Worm (Caenorhabditis elegans) whole organism, L4 larva: ENCODE results near the gene shpk-1.

Source experiments
- D1046.2 ChIP-seq: fragments of 200-800 bp; sonication (Bioruptor generic); IDR thresholded peaks from 2 replicates; pipeline ENCODE4 v1.3.6; 2022; ENCODE audit warnings: missing genetic modification characterization, missing compliant biosample characterization
- F26F4.8 ChIP-seq: fragments of 200-800 bp; sonication (Bioruptor generic); conservative IDR thresholded peaks from 2 replicates; pipeline ENCODE4 v1.3.6; 2022; ENCODE audit warnings: missing genetic modification characterization, missing compliant biosample characterization
- F44E2.7 ChIP-seq: fragments of 200-800 bp; sonication (Bioruptor generic); IDR thresholded peaks from 2 replicates; pipeline ENCODE4 v2.1.2; 2022; ENCODE audit warnings: missing genetic modification characterization, missing compliant biosample characterization
- T26A8.4 ChIP-seq: fragments of 200-800 bp; sonication (Bioruptor generic); IDR thresholded peaks from 2 replicates; pipeline ENCODE4 v1.3.6; 2022; ENCODE audit warnings: missing genetic modification characterization, missing compliant biosample characterization
- Y5F2A.4 ChIP-seq: fragments of 200-800 bp; sonication (Bioruptor generic); optimal IDR thresholded peaks from 2 replicates; lab custom pipeline; 2018; ENCODE audit warnings: mild to moderate bottlenecking, missing genetic modification characterization, missing compliant biosample characterization
- aha-1 ChIP-seq: fragments of 150-350 bp; peaks from one replicate; lab custom pipeline; 2014; ENCODE audit warnings: missing biosample characterization, missing genetic modification characterization
- aly-2 ChIP-seq: sonication (generic microtip); optimal IDR thresholded peaks from 2 replicates; lab custom pipeline; 2018; ENCODE audit warnings: missing biosample characterization, missing genetic modification characterization
- ceh-28 ChIP-seq: fragments of 150-350 bp; optimal IDR thresholded peaks from 2 replicates; lab custom pipeline; 2014; ENCODE audit warnings: missing biosample characterization, missing genetic modification reagents, missing genetic modification characterization
- ceh-32 ChIP-seq: sonication (generic microtip); optimal IDR thresholded peaks from 2 replicates; lab custom pipeline; 2016; ENCODE audit warnings: mild to moderate bottlenecking, missing genetic modification characterization, missing compliant biosample characterization; ENCODE audit not compliant: poor library complexity
- ceh-44 ChIP-seq: fragments of 200-800 bp; sonication (Bioruptor generic); IDR thresholded peaks from 2 replicates; pipeline ENCODE4 v1.3.6; 2022; ENCODE audit warnings: missing genetic modification reagents, missing genetic modification characterization, missing compliant biosample characterization
- daf-16 ChIP-seq, 3 experiments: sonication (generic microtip); optimal IDR thresholded peaks; 2 replicates each; lab custom pipeline; 2016 to 2017; ENCODE audit warnings: missing genetic modification characterization in 3 of 3, missing genetic modification reagents in 3 of 3, mild to moderate bottlenecking in 2 of 3, missing compliant biosample characterization in 2 of 3, missing biosample characterization in 1 of 3, moderate library complexity in 1 of 3
- dmd-6 ChIP-seq: fragments of 200-800 bp; sonication (Bioruptor generic); IDR thresholded peaks from 2 replicates; pipeline ENCODE4 v1.3.6; 2022; ENCODE audit warnings: missing genetic modification reagents, missing genetic modification characterization, missing compliant biosample characterization
- dpl-1 ChIP-seq: fragments of 150-350 bp; optimal IDR thresholded peaks from 2 replicates; lab custom pipeline; 2014; ENCODE audit warnings: missing biosample characterization, missing genetic modification reagents, missing genetic modification characterization
- dve-1 ChIP-seq: sonication (generic microtip); optimal IDR thresholded peaks from 2 replicates; lab custom pipeline; 2017; ENCODE audit warnings: antibody characterized with exemption, mild to moderate bottlenecking, missing genetic modification characterization, missing compliant biosample characterization; ENCODE audit not compliant: insufficient read depth
- egl-43 ChIP-seq: fragments of 200-800 bp; sonication (Bioruptor generic); IDR thresholded peaks from 2 replicates; pipeline ENCODE4 v1.3.6; 2022; ENCODE audit warnings: missing genetic modification reagents, missing genetic modification characterization, missing compliant biosample characterization
- fos-1 ChIP-seq: fragments of 150-350 bp; optimal IDR thresholded peaks from 2 replicates; lab custom pipeline; 2014; ENCODE audit warnings: missing biosample characterization, missing genetic modification characterization
- hif-1 ChIP-seq, 2 experiments: sonication (generic microtip); optimal IDR thresholded peaks; 2 replicates each; lab custom pipeline; 2016 to 2017; ENCODE audit warnings: missing compliant biosample characterization in 2 of 2, missing genetic modification characterization in 2 of 2, missing genetic modification reagents in 2 of 2, missing genotype in 2 of 2, mild to moderate bottlenecking in 1 of 2
- lim-7 ChIP-seq: fragments of 200-800 bp; sonication (Bioruptor generic); IDR thresholded peaks from 2 replicates; pipeline ENCODE4 v1.3.6; 2022; ENCODE audit warnings: missing genetic modification characterization, missing compliant biosample characterization
- lin-15B ChIP-seq: fragments of 150-350 bp; sonication (generic microtip); optimal IDR thresholded peaks from 3 replicates; lab custom pipeline; 2014; ENCODE audit warnings: missing biosample characterization, missing genetic modification characterization
- lin-29 ChIP-seq: fragments of 200-800 bp; sonication (Bioruptor generic); IDR thresholded peaks from 2 replicates; pipeline ENCODE4 v1.3.6; 2022; ENCODE audit warnings: missing genetic modification reagents, missing genetic modification characterization, missing compliant biosample characterization
- lsy-2 ChIP-seq, 2 experiments: fragments of 150-350 bp in 1 of 2; sonication (generic microtip) in 1 of 2; optimal IDR thresholded peaks; 2 replicates each; lab custom pipeline; 2014 to 2017; ENCODE audit warnings: missing biosample characterization in 2 of 2, missing genetic modification characterization in 2 of 2
- mes-2 ChIP-seq: sonication (generic microtip); optimal IDR thresholded peaks from 2 replicates; lab custom pipeline; 2016; ENCODE audit warnings: missing genotype, mild to moderate bottlenecking, missing genetic modification characterization, missing compliant biosample characterization; ENCODE audit not compliant: poor library complexity, severe bottlenecking
- nhr-10 ChIP-seq: fragments of 150-350 bp; optimal IDR thresholded peaks from 2 replicates; lab custom pipeline; 2014; ENCODE audit warnings: missing biosample characterization, missing genetic modification characterization
- nhr-111 ChIP-seq: fragments of 200-800 bp; sonication (Bioruptor generic); optimal IDR thresholded peaks from 2 replicates; lab custom pipeline; 2018; ENCODE audit warnings: mild to moderate bottlenecking, missing genetic modification characterization, missing compliant biosample characterization
- nhr-76 ChIP-seq: fragments of 150-350 bp; optimal IDR thresholded peaks from 2 replicates; lab custom pipeline; 2014; ENCODE audit warnings: missing biosample characterization, missing genetic modification characterization
- nhr-77 ChIP-seq: fragments of 150-350 bp; optimal IDR thresholded peaks from 2 replicates; lab custom pipeline; 2014; ENCODE audit warnings: missing biosample characterization, missing genetic modification characterization
- php-3 ChIP-seq: fragments of 200-800 bp; sonication (Bioruptor generic); IDR thresholded peaks from 2 replicates; pipeline ENCODE4 v1.3.6; 2022; ENCODE audit warnings: missing genetic modification reagents, missing genetic modification characterization, missing compliant biosample characterization
- pqm-1 ChIP-seq: sonication (generic microtip); optimal IDR thresholded peaks from 2 replicates; lab custom pipeline; 2017; ENCODE audit warnings: missing biosample characterization, missing genetic modification characterization
- set-16 ChIP-seq: fragments of 200-800 bp; sonication (Bioruptor generic); IDR thresholded peaks from 2 replicates; pipeline ENCODE4 v1.3.6; 2022; ENCODE audit warnings: missing genetic modification reagents, missing genetic modification characterization, missing compliant biosample characterization
- spr-3 ChIP-seq: fragments of 200-800 bp; sonication (Bioruptor generic); optimal IDR thresholded peaks from 2 replicates; lab custom pipeline; 2018; ENCODE audit warnings: mild to moderate bottlenecking, missing genetic modification characterization, missing compliant biosample characterization
- tra-1 ChIP-seq: fragments of 200-800 bp; sonication (Bioruptor generic); IDR thresholded peaks from 2 replicates; pipeline ENCODE4 v1.3.6; 2022; ENCODE audit warnings: missing genetic modification reagents, missing genetic modification characterization, missing compliant biosample characterization
- unc-130 ChIP-seq: sonication (generic microtip); optimal IDR thresholded peaks from 2 replicates; lab custom pipeline; 2016; ENCODE audit warnings: missing genetic modification reagents, missing genetic modification characterization, missing compliant biosample characterization
- unc-62 ChIP-seq, 3 experiments: fragments of 150-350 bp in 1 of 3; sonication (generic microtip); optimal IDR thresholded peaks in 2 of 3; peaks in 1 of 3; 1 replicate in 1 of 3; 2 replicates in 2 of 3; lab custom pipeline; 2014 to 2017; ENCODE audit warnings: missing biosample characterization in 3 of 3, missing genetic modification characterization in 3 of 3, missing genetic modification reagents in 3 of 3, missing genotype in 1 of 3
- vab-7 ChIP-seq: fragments of 200-800 bp; sonication (Bioruptor generic); IDR thresholded peaks from 2 replicates; pipeline ENCODE4 v1.3.6; 2022; ENCODE audit warnings: missing genetic modification reagents, missing genetic modification characterization, missing compliant biosample characterization
- zfp-2 ChIP-seq: sonication (generic microtip); optimal IDR thresholded peaks from 2 replicates; lab custom pipeline; 2016; ENCODE audit warnings: mild to moderate bottlenecking, missing genetic modification characterization, missing compliant biosample characterization
- zip-11 ChIP-seq: fragments of 200-800 bp; sonication (Bioruptor generic); IDR thresholded peaks from 2 replicates; pipeline ENCODE4 v1.3.6; 2022; ENCODE audit warnings: missing genetic modification characterization, missing compliant biosample characterization

Gene shpk-1

ce11 chrIII:13643534-13643933 is 35.7 kb downstream of the shpk-1 start, which contains the start of the genes drr-2 and set-16 (continued):
- TF ChIP-seq dve-1 (peak; percentile 100), ceh-32 (tag; lab: Kevin White, UChicago) (peak; percentile 84), lsy-2 (tag; optimal IDR thresholded peaks at IDR 0.05; lab: Kevin White, UChicago) (peak; percentile 90 to 97), nhr-77 (peak; percentile 98), nhr-76 (peak; percentile 77), nhr-10 (tag; lab: Kevin White, UChicago) (peak; percentile 94), lin-29 (peak; percentile 98), fos-1 (tag; lab: Kevin White, UChicago) (peak; percentile 91), pqm-1 (tag; lab: Kevin White, UChicago) (no peak)

- TF ChIP-seq set-16 = peak; percentile 59
- no peak for TF ChIP-seq daf-16 (GFP tag; optimal IDR thresholded peaks at IDR 0.05; lab: Kevin White, UChicago)
- no peak for TF ChIP-seq daf-16 (tag; optimal IDR thresholded peaks at IDR 0.05; lab: Kevin White, UChicago)
Observed at ce11 chrIII:13644279-13644678, 36.5 kb downstream of the shpk-1 start.

- TF ChIP-seq D1046.2 (GFP tag; lab: Robert Waterston, UW) = 0 out of 2 replicates have a peak, but pooled peaks have one; percentile 33
- no peak for TF ChIP-seq dve-1
- peak; percentile 50; the same call in 1 of the 2 replicates for TF ChIP-seq egl-43
- 0 out of 2 replicates have a peak, but pooled peaks have one; percentile 31 for TF ChIP-seq lim-7 (GFP tag; lab: Robert Waterston, UW)
- TF ChIP-seq vab-7 = no peak
- no peak for TF ChIP-seq F26F4.8 (GFP tag; lab: Robert Waterston, UW)
- TF ChIP-seq set-16 = peak; percentile 90
Observed at ce11 chrIII:13645885-13646488, 38.2 kb downstream of the shpk-1 start.

- TF ChIP-seq set-16 (peak; percentile 68), zfp-2 (tag; lab: Kevin White, UChicago) (no peak), ceh-44 (GFP tag; lab: Robert Waterston, UW) (0 out of 2 replicates have a peak, but pooled peaks have one; percentile 14), unc-62 (GFP tag; optimal IDR thresholded peaks at IDR 0.05 in 1 of 2; lab: Kevin White, UChicago) (peak in 1 of 2 experiments; percentile 42), unc-62 (tag; optimal IDR thresholded peaks at IDR 0.05; lab: Kevin White, UChicago) (no peak)
Observed at ce11 chrIII:13648540-13648939, 40.7 kb downstream of the shpk-1 start.

ce11 chrIII:13651414-13651813 is 43.6 kb downstream of the shpk-1 start:
- no peak for TF ChIP-seq lin-15B (tag; lab: Kevin White, UChicago)
- TF ChIP-seq lsy-2 (tag; optimal IDR thresholded peaks at IDR 0.05; lab: Kevin White, UChicago) = no peak
- no peak for TF ChIP-seq dpl-1 (GFP tag; lab: Kevin White, UChicago)
- TF ChIP-seq set-16 = peak; percentile 94

ce11 chrIII:13652010-13652409 is 44.2 kb downstream of the shpk-1 start:
- TF ChIP-seq php-3 (GFP tag; lab: Robert Waterston, UW) = 0 out of 2 replicates have a peak, but pooled peaks have one; percentile 26
- TF ChIP-seq D1046.2 (GFP tag; lab: Robert Waterston, UW) = no peak
- TF ChIP-seq set-16 = peak; percentile 39; the same call in 1 of the 2 replicates
- TF ChIP-seq aha-1 (tag; lab: Kevin White, UChicago) = peak; percentile 91
- no peak for TF ChIP-seq mes-2 (tag; lab: Kevin White, UChicago)

ce11 chrIII:13652708-13653107 is 44.9 kb downstream of the shpk-1 start:
- no peak for TF ChIP-seq ceh-28 (tag; lab: Kevin White, UChicago)
- TF ChIP-seq set-16 = peak; percentile 77
- no peak for TF ChIP-seq tra-1
- TF ChIP-seq aly-2 (tag; lab: Kevin White, UChicago) = no peak
- no peak for TF ChIP-seq nhr-111
- TF ChIP-seq zip-11 = no peak
- no peak for TF ChIP-seq spr-3 (GFP tag; lab: Kevin White, UChicago)
- TF ChIP-seq nhr-10 (tag; lab: Kevin White, UChicago) = no peak
- no peak for TF ChIP-seq Y5F2A.4
- TF ChIP-seq unc-130 (GFP tag; lab: Kevin White, UChicago) = no peak
- no peak for TF ChIP-seq vab-7
- TF ChIP-seq T26A8.4 (GFP tag; lab: Robert Waterston, UW) = no peak
- 0 out of 2 replicates have a peak, but pooled peaks have one; percentile 6 for TF ChIP-seq F44E2.7 (GFP tag; lab: Robert Waterston, UW)
- TF ChIP-seq hif-1 (tag; optimal IDR thresholded peaks at IDR 0.05; lab: Kevin White, UChicago) = no peak
- TF ChIP-seq dmd-6 (GFP tag; lab: Robert Waterston, UW) = no peak
- TF ChIP-seq, all 104 proteins: peak for 2
